Worm (Caenorhabditis elegans): Measurements from ENCODE around the gene C05C8.8.

ce11 chrV:7295270-7295669 lies 40.3 kb upstream of the C05C8.8 start, which contains the start of gene F07G11.4:
- TF ChIP-seq hsf-1 (GFP tag; IDR thresholded peaks at IDR 0.05) (no peak), ztf-22 (GFP tag; optimal IDR thresholded peaks at IDR 0.05) (no peak), snpc-1.1 (tag; optimal IDR thresholded peaks at IDR 0.05; ENCODE audit: insufficient read depth) (no peak), ama-1 (optimal IDR thresholded peaks at IDR 0.05) (no peak), ama-1 (GFP tag; optimal IDR thresholded peaks at IDR 0.05) (no peak), dpff-1 (tag; optimal IDR thresholded peaks at IDR 0.05) (no peak), unc-130 (GFP tag; optimal IDR thresholded peaks at IDR 0.05) (no peak), F49E8.2 (tag; optimal IDR thresholded peaks at IDR 0.05; ENCODE audit: insufficient read depth) (no peak)

Data from whole organism, young adult.